Worm (Caenorhabditis elegans) whole organism, L1 larva: Measurements from ENCODE around the gene twk-43.

Experiments used
- C04F5.9 ChIP-seq: sonication (generic microtip); optimal IDR thresholded peaks from 2 replicates; lab custom pipeline; 2016; ENCODE audit warnings: missing genetic modification characterization, missing compliant biosample characterization
- C34B4.2 ChIP-seq: sonication (generic microtip); optimal IDR thresholded peaks from 2 replicates; lab custom pipeline; 2017; ENCODE audit warnings: mild to moderate bottlenecking, missing genetic modification characterization, missing compliant biosample characterization
- alr-1 ChIP-seq: fragments of 200-800 bp; sonication (Bioruptor generic); optimal IDR thresholded peaks from 2 replicates; lab custom pipeline; 2018; ENCODE audit warnings: borderline replicate concordance, mild to moderate bottlenecking, missing genetic modification characterization, missing compliant biosample characterization
- blmp-1 ChIP-seq: fragments of 150-350 bp; optimal IDR thresholded peaks from 2 replicates; lab custom pipeline; 2014; ENCODE audit warnings: missing biosample characterization, missing genetic modification characterization
- ceh-8 ChIP-seq: fragments of 200-800 bp; sonication (Bioruptor generic); optimal IDR thresholded peaks from 2 replicates; lab custom pipeline; 2018; ENCODE audit warnings: mild to moderate bottlenecking, missing genetic modification characterization, moderate library complexity, missing compliant biosample characterization
- ceh-88 ChIP-seq: fragments of 200-800 bp; sonication (Bioruptor generic); IDR thresholded peaks from 2 replicates; pipeline ENCODE4 v1.3.6; 2022; ENCODE audit warnings: missing genetic modification characterization, missing compliant biosample characterization
- ceh-90 ChIP-seq: sonication (generic microtip); optimal IDR thresholded peaks from 2 replicates; lab custom pipeline; 2016; ENCODE audit warnings: missing genetic modification characterization, missing compliant biosample characterization
- dsc-1 ChIP-seq: sonication (generic microtip); optimal IDR thresholded peaks from 2 replicates; lab custom pipeline; 2016; ENCODE audit warnings: mild to moderate bottlenecking, missing genetic modification characterization, missing compliant biosample characterization
- efl-1 ChIP-seq, 4 experiments: fragments of 150-350 bp; optimal IDR thresholded peaks in 3 of 4; peaks in 1 of 4; 1 replicate in 1 of 4; 2 replicates in 3 of 4; lab custom pipeline; 2014; ENCODE audit warnings: missing biosample characterization in 2 of 4, missing genetic modification characterization in 2 of 4, missing genetic modification reagents in 2 of 4
- efl-3 ChIP-seq: fragments of 200-800 bp; sonication (Bioruptor generic); optimal IDR thresholded peaks from 2 replicates; lab custom pipeline; 2018; ENCODE audit warnings: mild to moderate bottlenecking, missing genetic modification characterization, missing compliant biosample characterization
- elt-2 ChIP-seq: sonication (generic microtip); optimal IDR thresholded peaks from 2 replicates; lab custom pipeline; 2016; ENCODE audit warnings: missing genetic modification characterization, mild to moderate bottlenecking, inconsistent platforms, missing compliant biosample characterization, missing genetic modification reagents
- elt-3 ChIP-seq, 6 experiments: fragments of 150-350 bp in 1 of 6; sonication (generic microtip); optimal IDR thresholded peaks; 2 replicates each; lab custom pipeline; 2017 to 2018; ENCODE audit warnings: missing biosample characterization in 6 of 6, missing genetic modification characterization in 6 of 6, inconsistent platforms in 1 of 6
- fkh-4 ChIP-seq: sonication (generic microtip); optimal IDR thresholded peaks from 2 replicates; lab custom pipeline; 2016; ENCODE audit warnings: missing compliant biosample characterization, missing genetic modification characterization, borderline replicate concordance
- fos-1 ChIP-seq: fragments of 150-350 bp; optimal IDR thresholded peaks from 2 replicates; lab custom pipeline; 2014; ENCODE audit warnings: missing biosample characterization, missing genetic modification characterization
- grh-1 ChIP-seq: fragments of 200-800 bp; sonication (Bioruptor generic); IDR thresholded peaks from 2 replicates; pipeline ENCODE4 v1.3.6; 2022; ENCODE audit warnings: missing genetic modification reagents, missing genetic modification characterization, missing compliant biosample characterization
- irx-1 ChIP-seq: sonication (generic microtip); optimal IDR thresholded peaks from 2 replicates; lab custom pipeline; 2016; ENCODE audit warnings: missing genetic modification characterization, missing compliant biosample characterization
- isw-1 ChIP-seq: fragments of 200-800 bp; sonication (Bioruptor generic); IDR thresholded peaks from 2 replicates; pipeline ENCODE4 v1.3.6; 2022; ENCODE audit warnings: missing genetic modification characterization, missing compliant biosample characterization
- lin-14 ChIP-seq: fragments of 200-800 bp; sonication (Bioruptor generic); optimal IDR thresholded peaks from 2 replicates; lab custom pipeline; 2018; ENCODE audit warnings: mild to moderate bottlenecking, missing genetic modification characterization, moderate library complexity, missing compliant biosample characterization
- lin-35 ChIP-seq, 2 experiments: fragments of 150-350 bp; optimal IDR thresholded peaks; 2 replicates each; lab custom pipeline; 2014; ENCODE audit warnings: missing biosample characterization in 2 of 2, missing genetic modification characterization in 2 of 2, missing genetic modification reagents in 2 of 2
- lsy-2 ChIP-seq, 2 experiments: fragments of 150-350 bp; optimal IDR thresholded peaks; 2 replicates each; lab custom pipeline; 2014; ENCODE audit warnings: missing biosample characterization in 2 of 2, missing genetic modification characterization in 2 of 2
- mab-9 ChIP-seq: fragments of 200-800 bp; sonication (Bioruptor generic); IDR thresholded peaks from 2 replicates; pipeline ENCODE4 v1.3.6; 2022; ENCODE audit warnings: missing genetic modification reagents, missing genetic modification characterization, missing compliant biosample characterization
- mep-1 ChIP-seq: fragments of 150-350 bp; optimal IDR thresholded peaks from 2 replicates; lab custom pipeline; 2014; ENCODE audit warnings: missing biosample characterization, missing genetic modification characterization
- nhr-12 ChIP-seq: sonication (generic microtip); optimal IDR thresholded peaks from 2 replicates; lab custom pipeline; 2017; ENCODE audit warnings: missing biosample characterization, missing genetic modification characterization
- nhr-20 ChIP-seq: sonication (generic microtip); optimal IDR thresholded peaks from 2 replicates; lab custom pipeline; 2016; ENCODE audit warnings: mild to moderate bottlenecking, missing genetic modification characterization, missing compliant biosample characterization
- nhr-71 ChIP-seq: sonication (generic microtip); optimal IDR thresholded peaks from 2 replicates; lab custom pipeline; 2016; ENCODE audit warnings: mild to moderate bottlenecking, missing genetic modification characterization, moderate library complexity, missing compliant biosample characterization
- nhr-77 ChIP-seq: fragments of 150-350 bp; optimal IDR thresholded peaks from 2 replicates; lab custom pipeline; 2014; ENCODE audit warnings: missing biosample characterization, missing genetic modification characterization
- nhr-84 ChIP-seq: sonication (generic microtip); optimal IDR thresholded peaks from 2 replicates; lab custom pipeline; 2017; ENCODE audit warnings: missing biosample characterization, missing genetic modification characterization
- nhr-85 ChIP-seq: sonication (generic microtip); peaks from one replicate; lab custom pipeline; 2016; ENCODE audit warnings: missing genetic modification characterization, inconsistent platforms, missing compliant biosample characterization
- pag-3 ChIP-seq: sonication (generic microtip); optimal IDR thresholded peaks from 2 replicates; lab custom pipeline; 2017; ENCODE audit warnings: missing genetic modification characterization, mild to moderate bottlenecking, missing compliant biosample characterization, antibody characterized with exemption, borderline replicate concordance; ENCODE audit not compliant: insufficient read depth
- pqm-1 ChIP-seq: sonication (generic microtip); optimal IDR thresholded peaks from 3 replicates; lab custom pipeline; 2017; ENCODE audit warnings: missing biosample characterization, missing genetic modification characterization
- rnt-1 ChIP-seq: sonication (generic microtip); optimal IDR thresholded peaks from 2 replicates; lab custom pipeline; 2016; ENCODE audit warnings: mild to moderate bottlenecking, missing genetic modification characterization, moderate library complexity, missing compliant biosample characterization
- skn-1 ChIP-seq: fragments of 150-350 bp; optimal IDR thresholded peaks from 2 replicates; lab custom pipeline; 2014; ENCODE audit warnings: missing biosample characterization, missing genetic modification characterization
- snu-23 ChIP-seq: sonication (generic microtip); optimal IDR thresholded peaks from 2 replicates; lab custom pipeline; 2016; ENCODE audit warnings: missing genetic modification characterization, missing compliant biosample characterization
- sox-4 ChIP-seq: sonication (generic microtip); optimal IDR thresholded peaks from 2 replicates; lab custom pipeline; 2016; ENCODE audit warnings: missing genetic modification characterization, missing compliant biosample characterization
- sup-37 ChIP-seq: fragments of 200-800 bp; sonication (Bioruptor generic); optimal IDR thresholded peaks from 2 replicates; lab custom pipeline; 2018; ENCODE audit warnings: mild to moderate bottlenecking, missing genetic modification characterization, missing compliant biosample characterization
- swsn-7 ChIP-seq: sonication (generic microtip); optimal IDR thresholded peaks from 2 replicates; lab custom pipeline; 2016; ENCODE audit warnings: missing genetic modification characterization, missing compliant biosample characterization
- unc-130 ChIP-seq: fragments of 150-350 bp; optimal IDR thresholded peaks from 2 replicates; lab custom pipeline; 2017; ENCODE audit warnings: missing biosample characterization, missing genetic modification characterization, inconsistent platforms
- unc-30 ChIP-seq: sonication (generic microtip); optimal IDR thresholded peaks from 2 replicates; lab custom pipeline; 2017; ENCODE audit warnings: missing biosample characterization, missing genetic modification characterization
- unc-86 ChIP-seq: sonication (generic microtip); optimal IDR thresholded peaks from 2 replicates; lab custom pipeline; 2016; ENCODE audit warnings: missing genetic modification characterization, missing compliant biosample characterization
- vab-15 ChIP-seq: sonication (generic microtip); optimal IDR thresholded peaks from 2 replicates; lab custom pipeline; 2017; ENCODE audit warnings: missing genotype, mild to moderate bottlenecking, missing genetic modification characterization, missing compliant biosample characterization
- xbp-1 ChIP-seq: sonication (generic microtip); optimal IDR thresholded peaks from 2 replicates; lab custom pipeline; 2016; ENCODE audit warnings: missing genetic modification characterization, missing compliant biosample characterization
- ztf-4 ChIP-seq: fragments of 150-350 bp; optimal IDR thresholded peaks from 2 replicates; lab custom pipeline; 2014; ENCODE audit warnings: missing biosample characterization, missing genetic modification characterization

The twk-43 gene

DNA sequence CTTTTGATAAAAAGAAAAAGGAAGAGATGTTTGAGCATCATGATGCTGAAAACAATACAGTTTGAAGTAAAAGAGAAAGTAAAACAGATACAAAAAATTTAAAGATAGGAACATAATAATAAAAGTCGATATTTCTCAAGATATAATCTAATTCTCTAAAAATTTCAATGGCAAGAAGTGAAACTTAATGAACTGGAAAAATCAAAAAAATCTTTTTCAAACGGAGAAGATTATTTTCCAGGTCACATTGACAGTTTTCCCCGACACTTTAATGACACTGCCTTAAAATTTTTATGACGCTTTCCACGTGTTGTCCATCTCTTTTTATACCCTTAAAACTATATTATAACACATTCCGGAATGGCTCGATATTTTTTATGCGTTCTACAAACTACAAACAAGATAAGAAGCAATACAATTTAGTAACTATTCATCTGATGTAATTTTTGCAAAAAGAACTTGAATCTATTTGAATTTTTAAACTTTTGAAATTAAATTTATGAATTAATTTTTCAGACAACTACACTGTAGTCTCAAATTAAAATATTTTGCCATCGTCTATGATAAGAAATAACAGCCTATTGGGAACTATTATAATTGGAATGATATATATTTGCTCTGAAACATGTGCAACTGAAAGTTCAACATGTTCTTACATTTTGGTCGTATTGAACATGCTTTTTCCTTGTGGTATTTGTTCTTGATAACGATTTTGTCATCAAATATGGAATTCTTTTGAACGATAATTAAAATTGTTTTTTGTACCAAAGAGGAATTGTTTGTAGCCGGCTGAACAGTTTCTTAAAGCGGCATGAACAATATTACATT lies 20.9 kb upstream of the twk-43 start, which contains the start of gene C50B6.7:
Gene C50B6.7, minus strand, starts transcription at position 51 of the 828 bp plus-strand sequence.
- TF ChIP-seq irx-1 (tag; lab: Kevin White, UChicago) = no peak
- peak; percentile 17 for TF ChIP-seq elt-2 (tag; lab: Kevin White, UChicago)

DNA sequence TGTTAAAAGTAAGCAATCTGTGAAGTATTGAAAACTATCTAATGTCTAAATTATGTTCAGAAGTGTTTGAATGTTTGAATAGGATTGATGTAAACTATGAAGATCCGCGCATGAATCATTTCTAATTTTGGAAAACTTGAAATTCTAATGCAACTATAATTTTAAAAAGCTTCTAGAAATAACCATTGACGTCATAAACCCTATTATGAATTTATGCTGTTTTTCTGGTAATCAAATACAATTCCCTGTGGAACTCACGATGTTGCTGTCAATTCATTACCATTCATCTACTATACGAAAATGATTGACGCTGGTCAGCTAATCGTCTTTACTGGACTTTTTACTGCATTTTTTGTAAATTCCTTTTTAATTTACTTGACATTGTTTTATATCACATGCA lies 18.6 kb upstream of the twk-43 start, which contains the start of gene str-37:
Gene str-37, plus strand, starts transcription at position 301 of the 400 bp plus-strand sequence.
- TF ChIP-seq alr-1 (tag; lab: Kevin White, UChicago) (no peak), skn-1 (tag; lab: Kevin White, UChicago) (no peak)

ce11 chrV:13330919-13331318 lies 15.2 kb upstream of the twk-43 start, which contains the start of gene nhr-129:
Gene nhr-129 (minus strand): TSS chrV:13331019.
- no peak for TF ChIP-seq nhr-12 (tag; lab: Kevin White, UChicago)
- no peak for TF ChIP-seq ceh-8 (GFP tag; lab: Kevin White, UChicago)
- no peak for TF ChIP-seq sup-37 (GFP tag; lab: Kevin White, UChicago)
- no peak for TF ChIP-seq vab-15 (tag; lab: Kevin White, UChicago)
- no peak for TF ChIP-seq fos-1 (tag; lab: Kevin White, UChicago)
- TF ChIP-seq C34B4.2 = no peak
- no peak for TF ChIP-seq efl-3 (GFP tag; lab: Kevin White, UChicago)

- no peak for TF ChIP-seq unc-30
- TF ChIP-seq lin-14 = peak; percentile 68
- TF ChIP-seq fkh-4 = no peak
- TF ChIP-seq nhr-20 (tag; lab: Kevin White, UChicago) = peak; percentile 5
- TF ChIP-seq unc-130 (tag; lab: Kevin White, UChicago) = no peak
- no peak for TF ChIP-seq snu-23 (GFP tag; lab: Kevin White, UChicago)
- no peak for TF ChIP-seq pag-3 (tag; lab: Kevin White, UChicago)
- TF ChIP-seq grh-1 = peak; percentile 41
- peak; percentile 12 for TF ChIP-seq rnt-1 (tag; lab: Kevin White, UChicago)
- TF ChIP-seq lsy-2 (tag; optimal IDR thresholded peaks at IDR 0.05; lab: Kevin White, UChicago) = no peak
- TF ChIP-seq nhr-84 (tag; lab: Kevin White, UChicago) = no peak
- TF ChIP-seq alr-1 (tag; lab: Kevin White, UChicago) = no peak
- TF ChIP-seq C04F5.9 (tag; lab: Kevin White, UChicago) = no peak
- TF ChIP-seq efl-1 (optimal IDR thresholded peaks at IDR 0.05; lab: Kevin White, UChicago) = no peak
- no peak for TF ChIP-seq efl-1 (GFP tag; optimal IDR thresholded peaks at IDR 0.05 in 1 of 2; lab: Kevin White, UChicago)
- no peak for TF ChIP-seq skn-1 (tag; lab: Kevin White, UChicago)
- no peak for TF ChIP-seq nhr-77 (tag; lab: Kevin White, UChicago)
- TF ChIP-seq xbp-1 (tag; lab: Kevin White, UChicago) = no peak
- TF ChIP-seq pqm-1 (tag; lab: Kevin White, UChicago) = no peak
- no peak for TF ChIP-seq ceh-90 (tag; lab: Kevin White, UChicago)
- TF ChIP-seq dsc-1 (tag; lab: Kevin White, UChicago) = no peak
- no peak for TF ChIP-seq isw-1 (GFP tag; lab: Robert Waterston, UW)
- no peak for TF ChIP-seq ceh-88
- TF ChIP-seq lin-35 (GFP tag; optimal IDR thresholded peaks at IDR 0.05; lab: Kevin White, UChicago) = no peak
- TF ChIP-seq nhr-85 (tag; lab: Kevin White, UChicago) = peak; percentile 88
- TF ChIP-seq unc-86 (tag; lab: Kevin White, UChicago) = no peak
- peak; percentile 38 for TF ChIP-seq blmp-1 (tag; lab: Kevin White, UChicago)
- TF ChIP-seq swsn-7 (tag; lab: Kevin White, UChicago) = no peak
- TF ChIP-seq elt-3 (tag; optimal IDR thresholded peaks at IDR 0.05; lab: Kevin White, UChicago) = no peak
- no peak for TF ChIP-seq ztf-4 (tag; lab: Kevin White, UChicago)
- TF ChIP-seq mep-1 (tag; lab: Kevin White, UChicago) = no peak
- no peak for TF ChIP-seq sox-4 (tag; lab: Kevin White, UChicago)
- TF ChIP-seq elt-2 (tag; lab: Kevin White, UChicago) = peak; percentile 72
- TF ChIP-seq nhr-12 (tag; lab: Kevin White, UChicago) = no peak
- no peak for TF ChIP-seq mab-9
- no peak for TF ChIP-seq nhr-71 (tag; lab: Kevin White, UChicago)
Measured at ce11 chrV:13333386-13334180, 12.5 kb upstream of the twk-43 start, which contains the start of gene nhr-168. Gene nhr-168 (minus strand): TSS chrV:13333871.
